Fruit fly (Drosophila melanogaster): ENCODE data around the gene CG12237.
A peak's percentile ranks its signal among the peaks of the same experiment; 100 is the strongest.

DNA sequence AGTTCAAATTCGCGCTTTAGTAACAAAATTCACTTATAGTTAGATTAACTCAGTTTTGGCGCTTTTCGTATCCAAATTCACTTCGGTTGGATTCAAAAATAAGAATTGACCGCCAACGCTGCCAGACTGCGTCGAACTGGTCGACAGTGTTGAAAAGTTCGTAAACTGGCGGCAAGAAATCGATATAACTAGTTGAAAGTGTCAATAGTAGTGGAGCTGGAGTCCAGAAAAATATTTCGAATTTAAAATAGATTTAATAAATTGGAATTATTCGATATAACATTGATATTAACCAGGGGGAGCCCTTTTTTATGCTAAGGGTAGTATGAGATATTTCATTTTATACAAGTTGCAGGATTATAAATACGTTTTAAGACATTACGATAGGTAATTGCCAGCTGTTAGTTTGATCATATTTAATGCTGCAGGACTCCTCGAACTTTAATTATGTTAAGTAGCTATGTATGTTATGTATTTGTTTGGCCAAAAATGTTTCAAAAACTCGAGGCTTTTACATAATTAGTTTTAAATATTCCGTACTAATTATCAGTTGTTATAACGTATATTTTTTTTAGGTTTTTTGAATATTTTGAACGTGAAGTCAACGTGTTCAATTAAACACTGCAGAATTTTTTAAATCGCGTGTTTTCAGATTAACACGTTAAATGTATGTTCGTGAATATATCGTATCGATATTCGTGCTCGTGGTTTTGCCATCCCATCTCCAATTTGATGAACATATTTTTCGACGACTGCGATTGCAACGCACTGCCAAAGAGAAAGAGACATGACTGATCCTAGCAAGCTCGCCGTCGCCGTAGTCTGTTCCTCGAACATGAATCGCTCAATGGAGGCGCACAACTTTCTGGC is 21.4 kb upstream of the CG12237 start, which contains the start of the genes CG14223 and Ssu72:
- TF ChIP-seq CG6854 (GFP tag; optimal IDR thresholded peaks at IDR 0.05) (no peak), acj6 (GFP tag; optimal IDR thresholded peaks at IDR 0.05) (peak; percentile 14), Sox102F (GFP tag; optimal IDR thresholded peaks at IDR 0.05) (no peak)

Measured in whole organism, prepupa.